Fruit fly (Drosophila melanogaster) whole organism, embryonic: ENCODE data around the gene cysu.

ENCODE experiments used
- Abd-B ChIP-seq: fragments of 200-800 bp; sonication (Bioruptor generic); optimal IDR thresholded peaks from 2 replicates; lab custom pipeline; 2018; ENCODE audit warnings: missing biosample characterization, mild to moderate bottlenecking, missing genetic modification characterization, moderate library complexity
- B-H1 ChIP-seq: fragments of 200-800 bp; sonication (Bioruptor generic); IDR thresholded peaks from 3 replicates; pipeline ENCODE4 v1.3.6; 2022; ENCODE audit warnings: missing biosample characterization, missing genetic modification characterization
- BEAF-32 ChIP-seq: fragments of 200-800 bp; sonication (Bioruptor generic); optimal IDR thresholded peaks from 3 replicates; lab custom pipeline; 2017; ENCODE audit warnings: missing biosample characterization, missing genetic modification characterization, mild to moderate bottlenecking, moderate library complexity, missing genetic modification reagents
- Bdp1 ChIP-seq: fragments of 200-800 bp; sonication (Bioruptor generic); optimal IDR thresholded peaks from 3 replicates; lab custom pipeline; 2016; ENCODE audit warnings: missing biosample characterization, missing genetic modification characterization
- Bgb ChIP-seq: fragments of 200-800 bp; sonication (Bioruptor generic); IDR thresholded peaks from 2 replicates; pipeline ENCODE4 v1.3.6; 2022; ENCODE audit warnings: missing biosample characterization, missing genetic modification characterization; ENCODE audit not compliant: partially characterized antibody
- CG10274 ChIP-seq: fragments of 200-800 bp; sonication (Bioruptor generic); optimal IDR thresholded peaks from 3 replicates; lab custom pipeline; 2017; ENCODE audit warnings: missing biosample characterization, mild to moderate bottlenecking, missing genetic modification characterization
- CG11504 ChIP-seq: fragments of 200-800 bp; sonication (Bioruptor generic); optimal IDR thresholded peaks from 3 replicates; lab custom pipeline; 2019; ENCODE audit warnings: missing biosample characterization, mild to moderate bottlenecking, missing genetic modification characterization, moderate library complexity
- CG11723 ChIP-seq: fragments of 200-800 bp; sonication (Bioruptor generic); optimal IDR thresholded peaks from 2 replicates; lab custom pipeline; 2017; ENCODE audit warnings: missing biosample characterization, mild to moderate bottlenecking, missing genetic modification characterization
- CG12299 ChIP-seq: fragments of 200-800 bp; sonication (Bioruptor generic); optimal IDR thresholded peaks from 2 replicates; lab custom pipeline; 2018; ENCODE audit warnings: missing biosample characterization, mild to moderate bottlenecking, missing genetic modification characterization
- CG1233 ChIP-seq: fragments of 200-800 bp; sonication (Bioruptor generic); optimal IDR thresholded peaks from 4 replicates; lab custom pipeline; 2018; ENCODE audit warnings: missing biosample characterization, mild to moderate bottlenecking, missing genetic modification characterization
- CG13775 ChIP-seq: fragments of 200-800 bp; sonication (Bioruptor generic); optimal IDR thresholded peaks from 3 replicates; lab custom pipeline; 2017; ENCODE audit warnings: missing biosample characterization, mild to moderate bottlenecking, missing genetic modification characterization
- CG15514 ChIP-seq: fragments of 200-800 bp; sonication (Bioruptor generic); optimal IDR thresholded peaks from 3 replicates; lab custom pipeline; 2017; ENCODE audit warnings: missing biosample characterization, missing genetic modification characterization, mild to moderate bottlenecking, moderate library complexity, missing genetic modification reagents
- CG16779 ChIP-seq: fragments of 200-800 bp; sonication (Bioruptor generic); IDR thresholded peaks from 2 replicates; pipeline ENCODE4 v1.3.6; 2022; ENCODE audit warnings: missing biosample characterization, missing genetic modification characterization
- CG17802 ChIP-seq: fragments of 200-800 bp; sonication (Bioruptor generic); optimal IDR thresholded peaks from 2 replicates; lab custom pipeline; 2018; ENCODE audit warnings: missing biosample characterization, mild to moderate bottlenecking, missing genetic modification characterization, moderate library complexity
- CG3163 ChIP-seq: fragments of 200-800 bp; sonication (Bioruptor generic); optimal IDR thresholded peaks from 3 replicates; lab custom pipeline; 2016; ENCODE audit warnings: missing biosample characterization, missing genetic modification characterization
- CG42726 ChIP-seq: fragments of 200-800 bp; sonication (Bioruptor generic); IDR thresholded peaks from 2 replicates; pipeline ENCODE4 v1.3.6; 2022; ENCODE audit warnings: missing biosample characterization, missing genetic modification characterization; ENCODE audit not compliant: partially characterized antibody
- CG4617 ChIP-seq: fragments of 200-800 bp; sonication (Bioruptor generic); optimal IDR thresholded peaks from 3 replicates; lab custom pipeline; 2016; ENCODE audit warnings: missing biosample characterization, missing genetic modification characterization, borderline replicate concordance
- CG6254 ChIP-seq: fragments of 200-800 bp; sonication (Bioruptor generic); optimal IDR thresholded peaks from 3 replicates; lab custom pipeline; 2017; ENCODE audit warnings: mild to moderate bottlenecking, missing biosample characterization, missing genetic modification reagents, missing genetic modification characterization
- CG8281 ChIP-seq: fragments of 200-800 bp; sonication (Bioruptor generic); optimal IDR thresholded peaks from 2 replicates; lab custom pipeline; 2018; ENCODE audit warnings: missing biosample characterization, mild to moderate bottlenecking, missing genetic modification characterization, moderate library complexity
- CG8359 ChIP-seq: fragments of 200-800 bp; sonication (Bioruptor generic); optimal IDR thresholded peaks from 2 replicates; lab custom pipeline; 2017; ENCODE audit warnings: missing biosample characterization, mild to moderate bottlenecking, missing genetic modification characterization, borderline replicate concordance
- CG8924 ChIP-seq: fragments of 200-800 bp; optimal IDR thresholded peaks from 3 replicates; lab custom pipeline; 2019; ENCODE audit warnings: missing biosample characterization, mild to moderate bottlenecking, missing genetic modification characterization, moderate library complexity
- CG9797 ChIP-seq: fragments of 200-800 bp; sonication (Bioruptor generic); optimal IDR thresholded peaks from 3 replicates; lab custom pipeline; 2018; ENCODE audit warnings: missing biosample characterization, mild to moderate bottlenecking, missing genetic modification characterization
- CG9876 ChIP-seq: fragments of 200-800 bp; sonication (Bioruptor generic); optimal IDR thresholded peaks from 2 replicates; lab custom pipeline; 2016; ENCODE audit warnings: missing biosample characterization, missing genetic modification characterization
- CrebB ChIP-seq: fragments of 200-800 bp; sonication (Bioruptor generic); optimal IDR thresholded peaks from 3 replicates; lab custom pipeline; 2018; ENCODE audit warnings: missing biosample characterization, mild to moderate bottlenecking, missing genetic modification characterization
- Dek ChIP-seq: fragments of 200-800 bp; sonication (Bioruptor generic); optimal IDR thresholded peaks from 3 replicates; lab custom pipeline; 2019; ENCODE audit warnings: missing biosample characterization, mild to moderate bottlenecking, missing genetic modification characterization, moderate library complexity
- Dfd ChIP-seq, 2 experiments: fragments of >200 bp; optimal IDR thresholded peaks; 2 replicates each; lab custom pipeline; 2017; ENCODE audit warnings: missing biosample characterization in 2 of 2, missing genetic modification characterization in 2 of 2
- Ets97D ChIP-seq: fragments of 200-800 bp; sonication (Bioruptor generic); optimal IDR thresholded peaks from 3 replicates; lab custom pipeline; 2016; ENCODE audit warnings: missing biosample characterization, missing genetic modification characterization
- HLH4C ChIP-seq: fragments of 200-800 bp; sonication (Bioruptor generic); IDR thresholded peaks from 3 replicates; pipeline ENCODE4 v1.3.6; 2022; ENCODE audit warnings: missing biosample characterization, missing genetic modification characterization; ENCODE audit not compliant: partially characterized antibody
- HLH54F ChIP-seq: fragments of 200-800 bp; sonication (Bioruptor generic); optimal IDR thresholded peaks from 3 replicates; lab custom pipeline; 2016; ENCODE audit warnings: missing biosample characterization, missing genetic modification characterization
- Lim3 ChIP-seq: fragments of 200-800 bp; sonication (Bioruptor generic); IDR thresholded peaks from 2 replicates; pipeline ENCODE4 v1.3.6; 2022; ENCODE audit warnings: missing biosample characterization, missing genetic modification characterization
- Max ChIP-seq: fragments of 200-800 bp; sonication (Bioruptor generic); optimal IDR thresholded peaks from 2 replicates; lab custom pipeline; 2016; ENCODE audit warnings: missing biosample characterization, mild to moderate bottlenecking, missing genetic modification characterization
- Mrtf ChIP-seq: fragments of 200-800 bp; sonication (Bioruptor generic); IDR thresholded peaks from 3 replicates; pipeline ENCODE4 v1.3.6; 2022; ENCODE audit warnings: missing biosample characterization, missing genetic modification characterization
- NFAT ChIP-seq: fragments of 200-800 bp; sonication (Bioruptor generic); IDR thresholded peaks from 2 replicates; pipeline ENCODE4 v1.3.6; 2022; ENCODE audit warnings: missing biosample characterization, missing genetic modification characterization
- ase ChIP-seq: fragments of 200-800 bp; sonication (Bioruptor generic); IDR thresholded peaks from 3 replicates; pipeline ENCODE4 v1.3.6; 2022; ENCODE audit warnings: missing biosample characterization, missing genetic modification characterization
- cad ChIP-seq: fragments of >200 bp; optimal IDR thresholded peaks from 2 replicates; lab custom pipeline; 2017; ENCODE audit warnings: missing biosample characterization, missing genetic modification characterization
- dimm ChIP-seq: fragments of 200-800 bp; sonication (Bioruptor generic); IDR thresholded peaks from 2 replicates; pipeline ENCODE4 v1.3.6; 2022; ENCODE audit warnings: missing biosample characterization, missing genetic modification characterization
- ems ChIP-seq: fragments of 200-800 bp; sonication (Bioruptor generic); optimal IDR thresholded peaks from 3 replicates; lab custom pipeline; 2016; ENCODE audit warnings: missing biosample characterization, missing genetic modification characterization
- fru ChIP-seq: fragments of >200 bp; optimal IDR thresholded peaks from 2 replicates; lab custom pipeline; 2017
- lilli ChIP-seq: fragments of 200-800 bp; sonication (Bioruptor generic); optimal IDR thresholded peaks from 3 replicates; lab custom pipeline; 2016; ENCODE audit warnings: missing biosample characterization, missing genetic modification characterization
- mam ChIP-seq: fragments of 200-800 bp; sonication (Bioruptor generic); optimal IDR thresholded peaks from 3 replicates; lab custom pipeline; 2016; ENCODE audit warnings: missing biosample characterization, missing genetic modification characterization
- nom ChIP-seq: fragments of 200-800 bp; sonication (Bioruptor generic); optimal IDR thresholded peaks from 2 replicates; lab custom pipeline; 2017; ENCODE audit warnings: missing biosample characterization, missing genetic modification characterization, mild to moderate bottlenecking, moderate library complexity, missing genetic modification reagents
- p53 ChIP-seq: fragments of 200-800 bp; sonication (Bioruptor generic); optimal IDR thresholded peaks from 2 replicates; lab custom pipeline; 2016; ENCODE audit warnings: missing biosample characterization, missing genetic modification characterization
- repo ChIP-seq: fragments of 200-800 bp; sonication (Bioruptor generic); optimal IDR thresholded peaks from 2 replicates; lab custom pipeline; 2016; ENCODE audit warnings: missing biosample characterization, missing genetic modification characterization
- sens ChIP-seq: fragments of 200-800 bp; sonication (Bioruptor generic); peaks from one replicate; lab custom pipeline; 2016; ENCODE audit warnings: missing biosample characterization, missing genetic modification characterization
- sr ChIP-seq: fragments of 200-800 bp; sonication (Bioruptor generic); IDR thresholded peaks from 3 replicates; pipeline ENCODE4 v1.3.6; 2022; ENCODE audit warnings: missing biosample characterization, missing genetic modification characterization
- sug ChIP-seq: fragments of 200-800 bp; optimal IDR thresholded peaks from 2 replicates; lab custom pipeline; 2019; ENCODE audit warnings: missing biosample characterization, mild to moderate bottlenecking, missing genetic modification characterization, moderate library complexity
- tup ChIP-seq: fragments of 200-800 bp; sonication (Bioruptor generic); optimal IDR thresholded peaks from 2 replicates; lab custom pipeline; 2016; ENCODE audit warnings: missing biosample characterization, mild to moderate bottlenecking, missing genetic modification characterization, moderate library complexity
- vfl ChIP-seq: fragments of 200-800 bp; sonication (Bioruptor generic); optimal IDR thresholded peaks from 2 replicates; lab custom pipeline; 2016; ENCODE audit warnings: missing biosample characterization, missing genetic modification characterization
- wek ChIP-seq: fragments of 200-800 bp; sonication (Bioruptor generic); optimal IDR thresholded peaks from 3 replicates; lab custom pipeline; 2018; ENCODE audit warnings: missing biosample characterization, mild to moderate bottlenecking, missing genetic modification characterization, moderate library complexity
- wor ChIP-seq: fragments of 200-800 bp; sonication (Bioruptor generic); IDR thresholded peaks from 2 replicates; pipeline ENCODE4 v1.3.6; 2022; ENCODE audit warnings: missing biosample characterization, missing genetic modification characterization

Gene cysu

dm6 chr3R:17386168-17386819 is 39.3 kb upstream of the cysu start (continued):
- TF ChIP-seq vfl (GFP tag; lab: Kevin White, UChicago) (no peak), ems (peak; percentile 68), Max (GFP tag; lab: Kevin White, UChicago) (peak; percentile 45), NFAT (GFP tag; lab: Robert Waterston, UW) (no peak), CG10274 (GFP tag; lab: Kevin White, UChicago) (no peak), fru (lab: Kevin White, UChicago) (no peak), CG12299 (tag; lab: Kevin White, UChicago) (no peak), cad (no peak), CG6254 (peak; percentile 48), nom (GFP tag; lab: Kevin White, UChicago) (peak; percentile 29), CG8359 (GFP tag; lab: Kevin White, UChicago) (no peak), CG3163 (GFP tag; lab: Kevin White, UChicago) (no peak), CG8281 (tag; lab: Kevin White, UChicago) (peak; percentile 51), wek (GFP tag; lab: Kevin White, UChicago) (peak; percentile 45), B-H1 (GFP tag; lab: Robert Waterston, UW) (peak; percentile 74), sug (peak; percentile 11), Lim3 (GFP tag; lab: Robert Waterston, UW) (peak; percentile 52; the same call in 1 of the 2 replicates), sens (GFP tag; lab: Kevin White, UChicago) (peak; percentile 94), Bdp1 (no peak), tup (GFP tag; lab: Kevin White, UChicago) (no peak), CG42726 (GFP tag; lab: Robert Waterston, UW) (no peak), CG11723 (GFP tag; lab: Kevin White, UChicago) (peak; percentile 25), dimm (GFP tag; lab: Robert Waterston, UW) (0 out of 2 replicates have a peak, but pooled peaks have one; percentile 24), CG15514 (GFP tag; lab: Kevin White, UChicago) (no peak), CG13775 (GFP tag; lab: Kevin White, UChicago) (peak; percentile 3), ase (GFP tag; lab: Robert Waterston, UW) (0 out of 3 replicates have a peak, but pooled peaks have one; percentile 45), CG16779 (GFP tag; lab: Robert Waterston, UW) (0 out of 2 replicates have a peak, but pooled peaks have one; percentile 18), Abd-B (peak; percentile 30), BEAF-32 (no peak), wor (peak; percentile 54), CG8924 (tag; lab: Kevin White, UChicago) (peak; percentile 62), p53 (GFP tag; lab: Kevin White, UChicago) (no peak), lilli (GFP tag; lab: Kevin White, UChicago) (peak; percentile 52), CG11504 (tag; lab: Kevin White, UChicago) (peak; percentile 85), CG17802 (tag; lab: Kevin White, UChicago) (peak; percentile 51), repo (GFP tag; lab: Kevin White, UChicago) (peak; percentile 23), Dek (tag; lab: Kevin White, UChicago) (no peak), HLH54F (peak; percentile 21), HLH4C (GFP tag; lab: Robert Waterston, UW) (no peak), Ets97D (GFP tag; lab: Kevin White, UChicago) (no peak), sr (0 out of 3 replicates have a peak, but pooled peaks have one; percentile 18), mam (GFP tag; lab: Kevin White, UChicago) (no peak), CG9876 (GFP tag; lab: Kevin White, UChicago) (no peak), CG4617 (GFP tag; lab: Kevin White, UChicago) (peak; percentile 2), Bgb (GFP tag; lab: Robert Waterston, UW) (no peak), CG1233 (peak; percentile 56), Dfd (GFP tag; optimal IDR thresholded peaks at IDR 0.05; lab: Kevin White, UChicago) (no peak), CrebB (tag; lab: Kevin White, UChicago) (no peak), CG9797 (GFP tag; lab: Kevin White, UChicago) (no peak), Mrtf (GFP tag; lab: Robert Waterston, UW) (peak; percentile 72)
